Worm (Caenorhabditis elegans): ENCODE data around the gene C45B11.8.

- TF ChIP-seq fax-1 (tag; optimal IDR thresholded peaks at IDR 0.05) (no peak), pqm-1 (tag; optimal IDR thresholded peaks at IDR 0.05) (no peak), unc-3 (GFP tag; conservative IDR thresholded peaks at IDR 0.05) (no peak), unc-3 (tag; optimal IDR thresholded peaks at IDR 0.05) (no peak), ama-1 (optimal IDR thresholded peaks at IDR 0.05) (no peak), pha-4 (tag; optimal IDR thresholded peaks at IDR 0.05) (no peak), pha-2 (tag; optimal IDR thresholded peaks at IDR 0.05) (no peak)
Measured at ce11 chrV:11065513-11065912, 24.9 kb downstream of the C45B11.8 start, which contains the start of gene nlp-80.
